Worm (Caenorhabditis elegans) whole organism, midembryonic: ENCODE data around the gene Y17G9B.2.

Experiments used
- T22C8.4 ChIP-seq: fragments of 200-800 bp; sonication (Bioruptor generic); IDR thresholded peaks from 2 replicates; pipeline ENCODE4 v1.3.6; 2022; ENCODE audit warnings: missing genetic modification characterization, missing compliant biosample characterization
- cog-1 ChIP-seq: sonication (generic microtip); optimal IDR thresholded peaks from 2 replicates; lab custom pipeline; 2016; ENCODE audit warnings: missing genetic modification characterization, missing compliant biosample characterization
- flt-1 ChIP-seq: fragments of 200-800 bp; sonication (Bioruptor generic); IDR thresholded peaks from 2 replicates; pipeline ENCODE4 v1.3.6; 2022; ENCODE audit warnings: missing genetic modification characterization, missing compliant biosample characterization
- klf-2 ChIP-seq: fragments of 200-800 bp; sonication (Bioruptor generic); conservative IDR thresholded peaks from 2 replicates; pipeline ENCODE4 v1.3.6; 2022; ENCODE audit warnings: missing genetic modification reagents, missing genetic modification characterization, missing compliant biosample characterization
- med-1 ChIP-seq: sonication (generic microtip); optimal IDR thresholded peaks from 2 replicates; lab custom pipeline; 2017; ENCODE audit warnings: missing genetic modification characterization, mild to moderate bottlenecking, missing compliant biosample characterization, antibody characterized with exemption, missing genetic modification reagents; ENCODE audit not compliant: insufficient read depth
- ref-1 ChIP-seq: fragments of 200-800 bp; sonication (Bioruptor generic); conservative IDR thresholded peaks from 2 replicates; pipeline ENCODE4 v1.3.6; 2022; ENCODE audit warnings: missing genetic modification reagents, missing genetic modification characterization, missing compliant biosample characterization
- tab-1 ChIP-seq: fragments of 200-800 bp; sonication (Bioruptor generic); IDR thresholded peaks from 2 replicates; pipeline ENCODE4 v1.3.6; 2022; ENCODE audit warnings: missing genetic modification characterization, missing compliant biosample characterization
- ztf-23 ChIP-seq: fragments of 200-800 bp; sonication (Bioruptor generic); IDR thresholded peaks from 2 replicates; pipeline ENCODE4 v1.3.6; 2022; ENCODE audit warnings: missing genetic modification reagents, missing genetic modification characterization, missing compliant biosample characterization
- ztf-29 ChIP-seq: fragments of 200-800 bp; sonication (Bioruptor generic); IDR thresholded peaks from 2 replicates; pipeline ENCODE4 v1.3.6; 2022; ENCODE audit warnings: missing genetic modification reagents, missing genetic modification characterization, missing compliant biosample characterization

The Y17G9B.2 gene

DNA sequence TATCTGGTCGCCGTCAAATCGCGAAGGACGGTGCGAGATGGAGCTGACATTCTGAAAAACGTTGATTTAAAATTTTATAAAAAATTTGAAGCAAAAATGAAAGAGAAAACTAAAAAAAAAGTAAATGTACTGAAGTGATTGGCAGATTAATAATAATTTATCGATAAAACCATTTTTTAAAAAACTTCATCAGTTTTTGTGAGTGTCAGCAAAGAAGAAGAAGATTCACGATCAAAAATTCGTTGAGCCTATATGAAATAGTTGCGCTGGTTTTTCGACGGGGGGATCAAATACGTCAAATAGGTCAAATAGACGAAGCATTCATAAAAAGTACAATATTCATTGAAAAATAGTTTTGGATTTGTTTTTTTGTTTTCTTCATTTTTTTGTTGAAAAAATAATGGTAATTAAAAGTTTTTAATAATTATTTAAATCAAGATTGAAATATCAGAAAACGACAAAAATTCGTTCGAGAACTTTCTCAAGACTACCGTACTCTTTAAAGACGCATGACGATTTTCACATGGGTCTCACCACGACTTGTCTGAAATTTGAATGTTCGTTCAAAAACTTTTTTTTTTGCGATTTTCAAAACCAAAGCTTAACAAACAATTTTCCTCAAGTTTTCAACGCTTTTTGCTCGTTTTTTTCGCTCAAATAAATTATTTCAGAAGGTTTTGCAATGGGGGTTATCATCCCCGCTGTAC is 3.4 kb upstream of the Y17G9B.2 start, which contains the start of the genes memi-1 and cyp-31A3:
Gene memi-1, minus strand, starts transcription at position 51 of the 707 bp plus-strand sequence.
Gene cyp-31A3, plus strand, starts transcription at position 672 of the 707 bp plus-strand sequence.
- TF ChIP-seq flt-1 (GFP tag; lab: Robert Waterston, UW) (no peak), ref-1 (no peak), cog-1 (tag; lab: Kevin White, UChicago) (no peak), ztf-29 (GFP tag; lab: Robert Waterston, UW) (no peak), ztf-23 (no peak), T22C8.4 (GFP tag; lab: Robert Waterston, UW) (no peak), med-1 (GFP tag; lab: Kevin White, UChicago) (no peak), tab-1 (GFP tag; lab: Robert Waterston, UW) (no peak), klf-2 (GFP tag; lab: Robert Waterston, UW) (no peak)

- TF ChIP-seq flt-1 (GFP tag; lab: Robert Waterston, UW) = no peak
- no peak for TF ChIP-seq T22C8.4 (GFP tag; lab: Robert Waterston, UW)
- no peak for TF ChIP-seq ztf-29 (GFP tag; lab: Robert Waterston, UW)
- no peak for TF ChIP-seq med-1 (GFP tag; lab: Kevin White, UChicago)
- TF ChIP-seq cog-1 (tag; lab: Kevin White, UChicago) = no peak
- TF ChIP-seq klf-2 (GFP tag; lab: Robert Waterston, UW) = no peak
- no peak for TF ChIP-seq ztf-23
- no peak for TF ChIP-seq ref-1
- TF ChIP-seq tab-1 (GFP tag; lab: Robert Waterston, UW) = no peak
Measured at ce11 chrIV:4764422-4764821, 478 bp downstream of the Y17G9B.2 start, which contains the start of gene npp-26. TSS of gene npp-26 (plus strand) at chrIV:4764722.

- TF ChIP-seq klf-2 (GFP tag; lab: Robert Waterston, UW) (no peak), ztf-23 (no peak), flt-1 (GFP tag; lab: Robert Waterston, UW) (no peak), ztf-29 (GFP tag; lab: Robert Waterston, UW) (no peak), med-1 (GFP tag; lab: Kevin White, UChicago) (no peak), cog-1 (tag; lab: Kevin White, UChicago) (no peak)
Measured at ce11 chrIV:4771792-4772191, 7.8 kb downstream of the Y17G9B.2 start, which contains the start of gene R11E3.2. TSS of gene R11E3.2 (plus strand) at chrIV:4772092.

DNA sequence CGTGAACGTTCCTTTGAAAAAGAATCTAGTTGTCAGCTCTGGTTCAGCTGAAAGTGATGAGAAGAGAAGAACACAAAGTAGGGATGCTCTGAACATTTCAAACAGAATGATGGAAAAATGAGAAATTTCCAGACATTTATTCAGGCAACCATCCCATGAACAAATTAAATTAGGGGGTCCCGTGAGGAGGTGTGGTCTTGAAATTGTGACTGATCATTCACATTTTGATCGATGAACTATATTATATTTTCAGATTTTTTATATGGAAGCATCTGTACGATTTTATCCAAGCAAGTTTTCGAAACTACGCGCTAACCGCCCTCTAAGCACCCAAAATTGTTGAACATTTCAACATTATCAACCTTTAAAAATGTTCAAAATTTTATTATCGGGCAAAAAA is 12.1 kb downstream of the Y17G9B.2 start, which contains the start of gene R11E3.19:
Gene R11E3.19, minus strand, starts transcription at position 101 of the 400 bp plus-strand sequence.
- no peak for TF ChIP-seq klf-2 (GFP tag; lab: Robert Waterston, UW)
- TF ChIP-seq med-1 (GFP tag; lab: Kevin White, UChicago) = no peak
- no peak for TF ChIP-seq ref-1
- TF ChIP-seq flt-1 (GFP tag; lab: Robert Waterston, UW) = no peak
- TF ChIP-seq T22C8.4 (GFP tag; lab: Robert Waterston, UW) = no peak

DNA sequence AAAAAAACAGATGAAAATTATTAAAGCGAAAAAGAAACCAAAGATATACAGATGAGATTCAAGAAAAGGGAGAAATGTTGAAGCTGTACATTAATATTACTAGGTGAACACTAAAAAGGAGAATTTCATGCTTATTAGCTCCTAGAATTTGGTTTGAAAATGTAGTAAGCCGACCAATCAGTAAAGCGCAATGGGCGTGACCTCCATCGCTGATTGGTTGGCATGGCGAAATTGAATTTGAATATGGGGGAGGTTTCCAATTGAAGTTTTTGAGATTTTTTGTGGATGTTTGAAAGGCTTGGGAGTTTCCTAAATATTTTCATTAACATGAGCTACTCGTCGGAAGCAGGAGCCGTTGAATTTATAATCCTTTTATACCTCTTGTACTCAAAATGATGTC is 12.6 kb downstream of the Y17G9B.2 start:
- no peak for TF ChIP-seq T22C8.4 (GFP tag; lab: Robert Waterston, UW)
- no peak for TF ChIP-seq med-1 (GFP tag; lab: Kevin White, UChicago)
- no peak for TF ChIP-seq ztf-23
- no peak for TF ChIP-seq ref-1
- TF ChIP-seq klf-2 (GFP tag; lab: Robert Waterston, UW) = no peak
- TF ChIP-seq cog-1 (tag; lab: Kevin White, UChicago) = no peak
- TF ChIP-seq flt-1 (GFP tag; lab: Robert Waterston, UW) = no peak
- TF ChIP-seq tab-1 (GFP tag; lab: Robert Waterston, UW) = no peak
- no peak for TF ChIP-seq ztf-29 (GFP tag; lab: Robert Waterston, UW)

DNA sequence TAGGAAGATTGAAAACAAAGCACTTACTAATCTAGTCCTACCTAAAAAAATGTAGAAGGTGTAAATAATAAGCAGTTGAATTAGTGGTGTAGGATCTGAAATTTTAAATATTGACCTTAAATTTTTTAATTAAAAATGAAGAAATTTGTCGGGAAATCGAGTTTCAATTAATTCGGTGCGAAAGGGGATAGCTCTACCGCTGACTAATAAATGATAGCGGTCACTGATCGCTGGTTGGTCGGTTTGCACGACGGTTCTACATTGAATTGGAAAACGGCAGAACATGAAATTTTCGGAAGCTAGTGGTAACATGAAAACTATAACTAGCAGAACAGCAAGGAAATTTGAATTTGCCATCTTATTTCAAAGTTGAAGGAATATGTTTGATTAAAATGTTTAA is 16.2 kb downstream of the Y17G9B.2 start, which contains the start of gene set-15:
Gene set-15, minus strand, starts transcription at position 101 of the 400 bp plus-strand sequence.
- TF ChIP-seq cog-1 (tag; lab: Kevin White, UChicago) = no peak
- no peak for TF ChIP-seq klf-2 (GFP tag; lab: Robert Waterston, UW)
- TF ChIP-seq ztf-29 (GFP tag; lab: Robert Waterston, UW) = no peak
- TF ChIP-seq med-1 (GFP tag; lab: Kevin White, UChicago) = no peak
- TF ChIP-seq tab-1 (GFP tag; lab: Robert Waterston, UW) = no peak
- TF ChIP-seq flt-1 (GFP tag; lab: Robert Waterston, UW) = no peak
- TF ChIP-seq ztf-23 = no peak
- no peak for TF ChIP-seq T22C8.4 (GFP tag; lab: Robert Waterston, UW)
- no peak for TF ChIP-seq ref-1

DNA sequence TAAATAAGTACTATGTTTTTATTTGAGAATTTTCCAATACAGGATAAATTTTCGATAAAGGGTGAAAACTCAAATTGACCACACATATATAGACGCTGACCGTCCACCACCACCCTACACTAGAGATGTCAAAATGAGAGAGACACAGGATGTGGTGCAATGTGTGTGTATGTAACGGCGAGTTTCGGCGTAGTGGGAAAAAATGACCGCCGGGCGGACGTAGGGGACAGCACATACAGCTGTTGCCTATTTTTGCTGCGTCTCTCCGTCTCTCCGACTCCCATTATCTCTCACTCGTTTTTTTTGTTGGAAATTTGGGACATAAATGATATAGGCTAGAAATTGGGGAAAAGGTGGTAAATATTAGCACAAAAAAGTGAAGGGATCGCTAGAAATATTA is 17.2 kb downstream of the Y17G9B.2 start:
- TF ChIP-seq med-1 (GFP tag; lab: Kevin White, UChicago) (no peak), cog-1 (tag; lab: Kevin White, UChicago) (no peak), flt-1 (GFP tag; lab: Robert Waterston, UW) (no peak), klf-2 (GFP tag; lab: Robert Waterston, UW) (no peak), tab-1 (GFP tag; lab: Robert Waterston, UW) (no peak), T22C8.4 (GFP tag; lab: Robert Waterston, UW) (no peak), ref-1 (no peak), ztf-29 (GFP tag; lab: Robert Waterston, UW) (no peak), ztf-23 (no peak)

DNA sequence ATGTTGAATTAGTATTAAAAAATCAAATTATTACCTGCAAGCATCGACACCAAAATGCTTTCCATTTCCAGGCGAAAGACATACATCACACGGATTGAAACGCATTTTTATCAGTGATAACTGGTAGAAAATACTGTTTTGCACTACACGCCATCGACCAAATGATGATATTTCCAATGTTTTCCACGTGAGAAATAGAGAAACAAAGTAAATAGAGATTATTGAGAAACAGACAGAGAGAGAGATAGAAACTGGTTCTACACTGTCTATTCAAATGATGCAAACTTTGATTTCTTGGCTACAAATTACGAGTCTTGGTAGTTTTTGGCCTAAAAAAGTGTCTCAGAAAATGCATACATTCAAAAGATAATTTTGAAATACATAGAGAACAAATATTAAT is 24.4 kb downstream of the Y17G9B.2 start, which contains the start of gene nhr-104:
Gene nhr-104, minus strand, starts transcription at position 361 of the 400 bp plus-strand sequence.
- TF ChIP-seq ref-1 (no peak), cog-1 (tag; lab: Kevin White, UChicago) (no peak), med-1 (GFP tag; lab: Kevin White, UChicago) (no peak), T22C8.4 (GFP tag; lab: Robert Waterston, UW) (no peak), tab-1 (GFP tag; lab: Robert Waterston, UW) (no peak), ztf-29 (GFP tag; lab: Robert Waterston, UW) (no peak), flt-1 (GFP tag; lab: Robert Waterston, UW) (no peak)

DNA sequence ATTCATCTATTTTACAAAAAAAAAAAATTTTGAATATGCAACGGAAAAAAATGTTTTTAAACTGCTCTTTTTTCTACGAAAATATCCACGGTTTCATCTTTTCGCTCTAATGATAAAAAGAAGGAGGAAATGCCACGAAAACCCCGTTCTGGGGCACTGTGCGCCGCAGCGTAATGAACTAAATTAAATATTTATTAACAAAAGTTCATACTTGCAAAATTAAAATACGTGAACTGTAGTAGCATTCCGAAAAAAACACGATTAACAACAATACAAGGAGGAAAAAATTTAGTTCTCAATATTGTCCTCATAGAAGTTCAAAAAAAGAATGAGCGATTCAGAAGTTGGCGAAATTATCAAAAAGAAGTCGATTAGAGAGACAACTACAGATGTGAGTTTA is 25.5 kb downstream of the Y17G9B.2 start, which contains the start of gene R11E3.1:
Gene R11E3.1, plus strand, starts transcription at position 301 of the 400 bp plus-strand sequence.
- TF ChIP-seq cog-1 (tag; lab: Kevin White, UChicago) (no peak), klf-2 (GFP tag; lab: Robert Waterston, UW) (no peak), ztf-29 (GFP tag; lab: Robert Waterston, UW) (no peak), tab-1 (GFP tag; lab: Robert Waterston, UW) (no peak), T22C8.4 (GFP tag; lab: Robert Waterston, UW) (no peak), ztf-23 (no peak), med-1 (GFP tag; lab: Kevin White, UChicago) (no peak), ref-1 (no peak), flt-1 (GFP tag; lab: Robert Waterston, UW) (no peak)
